Worm (Caenorhabditis elegans) whole organism, L1 larva: ENCODE data around the gene fbxa-141.

Source experiments
- ama-1 ChIP-seq: fragments of 150-350 bp; optimal IDR thresholded peaks from 2 replicates; lab custom pipeline; 2014
- fkh-10 ChIP-seq: sonication (generic microtip); optimal IDR thresholded peaks from 2 replicates; lab custom pipeline; 2017; ENCODE audit warnings: missing biosample characterization, missing genetic modification reagents, missing genetic modification characterization
- nhr-237 ChIP-seq: fragments of 150-350 bp; optimal IDR thresholded peaks from 2 replicates; lab custom pipeline; 2014; ENCODE audit warnings: missing biosample characterization, missing genetic modification characterization
- unc-62 ChIP-seq: fragments of 150-350 bp; optimal IDR thresholded peaks from 2 replicates; lab custom pipeline; 2014; ENCODE audit warnings: missing biosample characterization, missing genetic modification reagents, missing genetic modification characterization

- no peak for TF ChIP-seq ama-1 (lab: Kevin White, UChicago)
- TF ChIP-seq nhr-237 (tag; lab: Kevin White, UChicago) = no peak
- no peak for TF ChIP-seq fkh-10 (GFP tag; lab: Kevin White, UChicago)
- no peak for TF ChIP-seq unc-62
Observed at ce11 chrX:14495785-14496184, 16.9 kb downstream of the fbxa-141 start, which contains the start of gene ztf-14.
